Fruit fly (Drosophila melanogaster) whole organism, embryonic: ENCODE measurements around the gene CG5910.
A peak's percentile ranks its signal among the peaks of the same experiment; 100 is the strongest.

Source experiments
- CG10267 ChIP-seq: fragments of 200-800 bp; sonication (Bioruptor generic); optimal IDR thresholded peaks from 2 replicates; lab custom pipeline; 2018; ENCODE audit warnings: missing biosample characterization, mild to moderate bottlenecking, missing genetic modification characterization, moderate library complexity
- CG10431 ChIP-seq: fragments of 200-800 bp; sonication (Bioruptor generic); optimal IDR thresholded peaks from 3 replicates; lab custom pipeline; 2018; ENCODE audit warnings: missing biosample characterization, mild to moderate bottlenecking, missing genetic modification characterization
- CG10543 ChIP-seq: fragments of 200-800 bp; sonication (Bioruptor generic); optimal IDR thresholded peaks from 3 replicates; lab custom pipeline; 2017; ENCODE audit warnings: missing biosample characterization, mild to moderate bottlenecking, missing genetic modification characterization, moderate library complexity
- CG11247 ChIP-seq: fragments of 200-800 bp; sonication (Bioruptor generic); IDR thresholded peaks from 2 replicates; pipeline ENCODE4 v1.3.6; 2022; ENCODE audit warnings: missing biosample characterization, missing genetic modification characterization
- CG11695 ChIP-seq: fragments of 200-800 bp; sonication (Bioruptor generic); IDR thresholded peaks from 3 replicates; pipeline ENCODE4 v1.3.6; 2022; ENCODE audit warnings: missing biosample characterization, missing genetic modification characterization
- CG14014 ChIP-seq: fragments of 200-800 bp; sonication (Bioruptor generic); IDR thresholded peaks from 2 replicates; pipeline ENCODE4 v1.3.6; 2022; ENCODE audit warnings: missing biosample characterization, missing genetic modification characterization
- CG14860 ChIP-seq: fragments of 200-800 bp; sonication (Bioruptor generic); IDR thresholded peaks from 3 replicates; pipeline ENCODE4 v1.3.6; 2022; ENCODE audit warnings: missing biosample characterization, missing genetic modification characterization; ENCODE audit not compliant: partially characterized antibody
- CG15011 ChIP-seq: fragments of 200-800 bp; sonication (Bioruptor generic); optimal IDR thresholded peaks from 3 replicates; lab custom pipeline; 2018; ENCODE audit warnings: missing biosample characterization, mild to moderate bottlenecking, missing genetic modification characterization
- CG1647 ChIP-seq: fragments of 200-800 bp; sonication (Bioruptor generic); optimal IDR thresholded peaks from 3 replicates; lab custom pipeline; 2016; ENCODE audit warnings: missing biosample characterization, missing genetic modification characterization
- CG16863 ChIP-seq: fragments of 200-800 bp; sonication (Bioruptor generic); optimal IDR thresholded peaks from 3 replicates; lab custom pipeline; 2016; ENCODE audit warnings: missing biosample characterization, missing genetic modification characterization
- CG17328 ChIP-seq: fragments of 200-800 bp; sonication (Bioruptor generic); IDR thresholded peaks from 2 replicates; pipeline ENCODE4 v1.3.6; 2022; ENCODE audit warnings: missing biosample characterization, missing genetic modification characterization
- CG1832 ChIP-seq: fragments of 200-800 bp; sonication (Bioruptor generic); optimal IDR thresholded peaks from 2 replicates; lab custom pipeline; 2017; ENCODE audit warnings: missing biosample characterization, mild to moderate bottlenecking, missing genetic modification characterization, inconsistent platforms
- CG31224 ChIP-seq: fragments of 200-800 bp; sonication (Bioruptor generic); IDR thresholded peaks from 2 replicates; pipeline ENCODE4 v1.3.6; 2022; ENCODE audit warnings: missing biosample characterization, missing genetic modification characterization
- CG31388 ChIP-seq: fragments of 200-800 bp; sonication (Bioruptor generic); optimal IDR thresholded peaks from 2 replicates; lab custom pipeline; 2016; ENCODE audit warnings: missing biosample characterization, missing genetic modification characterization
- CG3726 ChIP-seq: fragments of 200-800 bp; sonication (Bioruptor generic); IDR thresholded peaks from 3 replicates; pipeline ENCODE4, ENCODE4 v1.3.6; 2022; ENCODE audit warnings: missing biosample characterization, missing genetic modification characterization
- CG3838 ChIP-seq: fragments of 200-800 bp; sonication (Bioruptor generic); optimal IDR thresholded peaks from 3 replicates; lab custom pipeline; 2016; ENCODE audit warnings: missing biosample characterization, missing genetic modification characterization
- CG5180 ChIP-seq: fragments of 200-800 bp; sonication (Bioruptor generic); optimal IDR thresholded peaks from 3 replicates; lab custom pipeline; 2017; ENCODE audit warnings: missing biosample characterization, missing genetic modification characterization, mild to moderate bottlenecking, moderate library complexity, missing genetic modification reagents
- CG6683 ChIP-seq: fragments of 200-800 bp; sonication (Bioruptor generic); optimal IDR thresholded peaks from 2 replicates; lab custom pipeline; 2017; ENCODE audit warnings: missing biosample characterization, mild to moderate bottlenecking, missing genetic modification characterization, missing genetic modification reagents
- CG6854 ChIP-seq: fragments of 200-800 bp; sonication (Bioruptor generic); optimal IDR thresholded peaks from 3 replicates; lab custom pipeline; 2017; ENCODE audit warnings: missing biosample characterization, mild to moderate bottlenecking, missing genetic modification characterization
- CG7372 ChIP-seq: fragments of 200-800 bp; sonication (Bioruptor generic); IDR thresholded peaks from 2 replicates; pipeline ENCODE4 v1.3.6; 2022; ENCODE audit warnings: missing biosample characterization, missing genetic modification characterization
- CG9876 ChIP-seq: fragments of 200-800 bp; sonication (Bioruptor generic); optimal IDR thresholded peaks from 2 replicates; lab custom pipeline; 2016; ENCODE audit warnings: missing biosample characterization, missing genetic modification characterization
- D19B ChIP-seq: fragments of 200-800 bp; sonication (Bioruptor generic); optimal IDR thresholded peaks from 2 replicates; lab custom pipeline; 2017; ENCODE audit warnings: missing biosample characterization, mild to moderate bottlenecking, missing genetic modification characterization
- Dad ChIP-seq: fragments of 200-800 bp; sonication (Bioruptor generic); optimal IDR thresholded peaks from 3 replicates; lab custom pipeline; 2016; ENCODE audit warnings: missing biosample characterization, missing genetic modification characterization
- Deaf1 ChIP-seq: fragments of 200-800 bp; optimal IDR thresholded peaks from 3 replicates; lab custom pipeline; 2019; ENCODE audit warnings: missing biosample characterization, mild to moderate bottlenecking, missing genetic modification characterization, moderate library complexity
- Doc2 ChIP-seq: fragments of 200-800 bp; sonication (Bioruptor generic); IDR thresholded peaks from 2 replicates; pipeline ENCODE4 v1.3.6; 2022; ENCODE audit warnings: missing biosample characterization, missing genetic modification characterization
- Ets97D ChIP-seq: fragments of 200-800 bp; sonication (Bioruptor generic); optimal IDR thresholded peaks from 3 replicates; lab custom pipeline; 2016; ENCODE audit warnings: missing biosample characterization, missing genetic modification characterization
- Mes4 ChIP-seq: fragments of 200-800 bp; sonication (Bioruptor generic); optimal IDR thresholded peaks from 2 replicates; lab custom pipeline; 2016; ENCODE audit warnings: missing biosample characterization, missing genetic modification characterization
- Oli ChIP-seq: fragments of 200-800 bp; sonication (Bioruptor generic); optimal IDR thresholded peaks from 2 replicates; lab custom pipeline; 2018; ENCODE audit warnings: missing biosample characterization, mild to moderate bottlenecking, missing genetic modification characterization, moderate library complexity
- Optix ChIP-seq: fragments of 200-800 bp; sonication (Bioruptor generic); IDR thresholded peaks from 3 replicates; pipeline ENCODE4 v1.3.6; 2022; ENCODE audit warnings: missing biosample characterization, missing genetic modification characterization
- Taf1 ChIP-seq: fragments of 200-800 bp; sonication (Bioruptor generic); IDR thresholded peaks from 2 replicates; pipeline ENCODE4 v1.3.6; 2022; ENCODE audit warnings: missing biosample characterization, missing genetic modification characterization
- abd-A ChIP-seq: fragments of 200-800 bp; sonication (Bioruptor generic); optimal IDR thresholded peaks from 3 replicates; lab custom pipeline; 2019; ENCODE audit warnings: missing biosample characterization, mild to moderate bottlenecking, missing genetic modification characterization, moderate library complexity
- ci ChIP-seq: fragments of 200-800 bp; sonication (Bioruptor generic); IDR thresholded peaks from 3 replicates; pipeline ENCODE4 v1.3.6; 2022; ENCODE audit warnings: missing biosample characterization, missing genetic modification characterization
- dan ChIP-seq: fragments of 200-800 bp; sonication (Bioruptor generic); IDR thresholded peaks from 2 replicates; pipeline ENCODE4 v1.3.6; 2022; ENCODE audit warnings: missing biosample characterization, missing genetic modification characterization
- dm ChIP-seq: fragments of 200-800 bp; sonication (Bioruptor generic); optimal IDR thresholded peaks from 3 replicates; lab custom pipeline; 2016; ENCODE audit warnings: missing biosample characterization, missing genetic modification characterization
- dpn ChIP-seq, 2 experiments: fragments of 200-800 bp; sonication (Bioruptor generic); optimal IDR thresholded peaks; 3 replicates each; lab custom pipeline; 2016; ENCODE audit warnings: missing biosample characterization in 2 of 2, missing genetic modification characterization in 2 of 2
- fd102C ChIP-seq: fragments of 200-800 bp; sonication (Bioruptor generic); optimal IDR thresholded peaks from 2 replicates; lab custom pipeline; 2018; ENCODE audit warnings: missing biosample characterization, mild to moderate bottlenecking, missing genetic modification characterization, moderate library complexity
- grn ChIP-seq: fragments of 200-800 bp; sonication (Bioruptor generic); optimal IDR thresholded peaks from 3 replicates; lab custom pipeline; 2017; ENCODE audit warnings: missing biosample characterization, missing genetic modification characterization
- mld ChIP-seq: fragments of 200-800 bp; sonication (Bioruptor generic); IDR thresholded peaks from 3 replicates; pipeline ENCODE4 v1.3.6; 2022; ENCODE audit warnings: missing biosample characterization, missing genetic modification characterization; ENCODE audit not compliant: partially characterized antibody
- nerfin-1 ChIP-seq: fragments of 200-800 bp; sonication (Bioruptor generic); optimal IDR thresholded peaks from 3 replicates; lab custom pipeline; 2019; ENCODE audit warnings: missing biosample characterization, mild to moderate bottlenecking, missing genetic modification characterization, moderate library complexity
- nmo ChIP-seq: fragments of 200-800 bp; sonication (Bioruptor generic); optimal IDR thresholded peaks from 2 replicates; lab custom pipeline; 2018; ENCODE audit warnings: missing biosample characterization, mild to moderate bottlenecking, missing genetic modification characterization, moderate library complexity
- oc ChIP-seq: fragments of 200-800 bp; sonication (Bioruptor generic); optimal IDR thresholded peaks from 2 replicates; lab custom pipeline; 2018; ENCODE audit warnings: missing biosample characterization, mild to moderate bottlenecking, missing genetic modification characterization, moderate library complexity
- odd ChIP-seq: fragments of 200-800 bp; sonication (Bioruptor generic); optimal IDR thresholded peaks from 2 replicates; lab custom pipeline; 2017; ENCODE audit warnings: missing biosample characterization, mild to moderate bottlenecking, missing genetic modification characterization
- pb ChIP-seq: fragments of 200-800 bp; sonication (Bioruptor generic); optimal IDR thresholded peaks from 3 replicates; lab custom pipeline; 2016; ENCODE audit warnings: missing biosample characterization, missing genetic modification characterization
- sisA ChIP-seq: fragments of 200-800 bp; sonication (Bioruptor generic); IDR thresholded peaks from 2 replicates; pipeline ENCODE4 v1.3.6; 2022; ENCODE audit warnings: missing biosample characterization, missing genetic modification characterization
- slou ChIP-seq: fragments of 200-800 bp; sonication (Bioruptor generic); optimal IDR thresholded peaks from 3 replicates; lab custom pipeline; 2016; ENCODE audit warnings: missing biosample characterization, missing genetic modification characterization
- slp2 ChIP-seq: fragments of 200-800 bp; sonication (Bioruptor generic); optimal IDR thresholded peaks from 2 replicates; lab custom pipeline; 2016; ENCODE audit warnings: missing biosample characterization, missing genetic modification characterization
- so ChIP-seq: fragments of 200-800 bp; sonication (Bioruptor generic); IDR thresholded peaks from 3 replicates; pipeline ENCODE4 v1.3.6; 2022; ENCODE audit warnings: missing biosample characterization, missing genetic modification characterization
- tio ChIP-seq: fragments of 200-800 bp; sonication (Bioruptor generic); optimal IDR thresholded peaks from 2 replicates; lab custom pipeline; 2017; ENCODE audit warnings: missing biosample characterization, missing genetic modification characterization, inconsistent platforms
- vvl ChIP-seq: fragments of 200-800 bp; sonication (Bioruptor generic); IDR thresholded peaks from 2 replicates; pipeline ENCODE4 v1.3.6; 2022; ENCODE audit warnings: missing biosample characterization, missing genetic modification characterization
- wor ChIP-seq: fragments of 200-800 bp; sonication (Bioruptor generic); IDR thresholded peaks from 2 replicates; pipeline ENCODE4 v1.3.6; 2022; ENCODE audit warnings: missing biosample characterization, missing genetic modification characterization

Gene CG5910

dm6 chr3L:20401026-20401912 is 41.0 kb upstream of the CG5910 start, which contains the start of gene trbl:
Gene trbl, minus strand, starts transcription at chr3L:20401609.
- TF ChIP-seq CG11695 (GFP tag; lab: Robert Waterston, UW) (no peak), Optix (no peak), CG15011 (GFP tag; lab: Kevin White, UChicago) (no peak), CG10267 (tag; lab: Kevin White, UChicago) (peak; percentile 53), nmo (GFP tag; lab: Kevin White, UChicago) (peak; percentile 82), CG16863 (no peak), grn (no peak), Doc2 (no peak), CG6683 (GFP tag; lab: Kevin White, UChicago) (no peak), vvl (peak; percentile 56; the same call in 1 of the 2 replicates), dm (GFP tag; lab: Kevin White, UChicago) (peak; percentile 65), Ets97D (GFP tag; lab: Kevin White, UChicago) (peak; percentile 26), CG5180 (GFP tag; lab: Kevin White, UChicago) (no peak), tio (GFP tag; lab: Kevin White, UChicago) (no peak), Dad (GFP tag; lab: Kevin White, UChicago) (no peak), Deaf1 (peak; percentile 94), slou (GFP tag; lab: Kevin White, UChicago) (no peak), so (GFP tag; lab: Robert Waterston, UW) (peak; percentile 33; the same call in 1 of the 3 replicates), sisA (GFP tag; lab: Robert Waterston, UW) (no peak; the same call in 1 of the 2 replicates), pb (GFP tag; lab: Kevin White, UChicago) (no peak), CG9876 (GFP tag; lab: Kevin White, UChicago) (no peak), CG1647 (GFP tag; lab: Kevin White, UChicago) (no peak), dpn (GFP tag; optimal IDR thresholded peaks at IDR 0.05; lab: Kevin White, UChicago) (no peak), Taf1 (GFP tag; lab: Robert Waterston, UW) (no peak), D19B (GFP tag; lab: Kevin White, UChicago) (no peak), CG14860 (GFP tag; lab: Robert Waterston, UW) (peak; percentile 75), CG1832 (GFP tag; lab: Kevin White, UChicago) (peak; percentile 97), CG11247 (GFP tag; lab: Robert Waterston, UW) (no peak), CG31224 (GFP tag; lab: Robert Waterston, UW) (no peak), CG17328 (GFP tag; lab: Robert Waterston, UW) (no peak), CG3838 (GFP tag; lab: Kevin White, UChicago) (no peak), CG14014 (GFP tag; lab: Robert Waterston, UW) (no peak), Oli (tag; lab: Kevin White, UChicago) (no peak), CG10431 (peak; percentile 56), abd-A (tag; lab: Kevin White, UChicago) (peak; percentile 2), CG6854 (peak; percentile 72), Mes4 (no peak), slp2 (GFP tag; lab: Kevin White, UChicago) (no peak), wor (GFP tag; lab: Robert Waterston, UW) (no peak), fd102C (GFP tag; lab: Kevin White, UChicago) (peak; percentile 26), CG31388 (GFP tag; lab: Kevin White, UChicago) (no peak), dan (GFP tag; lab: Robert Waterston, UW) (no peak), CG10543 (GFP tag; lab: Kevin White, UChicago) (peak; percentile 81), mld (GFP tag; lab: Robert Waterston, UW) (peak; percentile 90), nerfin-1 (tag; lab: Kevin White, UChicago) (peak; percentile 100), ci (GFP tag; lab: Robert Waterston, UW) (peak; percentile 43; the same call in 1 of the 3 replicates), CG3726 (GFP tag; lab: Robert Waterston, UW) (no peak), oc (tag; lab: Kevin White, UChicago) (peak; percentile 47), odd (no peak), CG7372 (no peak)
